Worm (Caenorhabditis elegans) whole organism, L1 larva: ENCODE measurements around the gene col-153.

Experiments
- C16A3.4 ChIP-seq: fragments of 150-350 bp; optimal IDR thresholded peaks from 2 replicates; lab custom pipeline; 2014; ENCODE audit warnings: missing biosample characterization, missing genetic modification characterization
- C34B4.2 ChIP-seq: sonication (generic microtip); optimal IDR thresholded peaks from 2 replicates; lab custom pipeline; 2017; ENCODE audit warnings: mild to moderate bottlenecking, missing genetic modification characterization, missing compliant biosample characterization
- F16B12.6 ChIP-seq: fragments of 150-350 bp; optimal IDR thresholded peaks from 2 replicates; lab custom pipeline; 2014; ENCODE audit warnings: missing biosample characterization, missing genetic modification characterization
- Y116A8C.19 ChIP-seq: sonication (generic microtip); optimal IDR thresholded peaks from 2 replicates; lab custom pipeline; 2016; ENCODE audit warnings: missing compliant biosample characterization, missing genetic modification characterization, borderline replicate concordance
- alr-1 ChIP-seq: fragments of 200-800 bp; sonication (Bioruptor generic); optimal IDR thresholded peaks from 2 replicates; lab custom pipeline; 2018; ENCODE audit warnings: borderline replicate concordance, mild to moderate bottlenecking, missing genetic modification characterization, missing compliant biosample characterization
- aly-2 ChIP-seq: fragments of 150-350 bp; optimal IDR thresholded peaks from 2 replicates; lab custom pipeline; 2014; ENCODE audit warnings: missing biosample characterization, missing genetic modification characterization
- blmp-1 ChIP-seq: fragments of 150-350 bp; optimal IDR thresholded peaks from 2 replicates; lab custom pipeline; 2014; ENCODE audit warnings: missing biosample characterization, missing genetic modification characterization
- ceh-63 ChIP-seq: fragments of 200-800 bp; sonication (Bioruptor generic); optimal IDR thresholded peaks from 2 replicates; lab custom pipeline; 2018; ENCODE audit warnings: mild to moderate bottlenecking, missing genetic modification characterization, missing compliant biosample characterization
- ceh-90 ChIP-seq: sonication (generic microtip); optimal IDR thresholded peaks from 2 replicates; lab custom pipeline; 2016; ENCODE audit warnings: missing genetic modification characterization, missing compliant biosample characterization
- dpl-1 ChIP-seq, 3 experiments: fragments of 150-350 bp in 2 of 3; sonication (generic microtip) in 1 of 3; optimal IDR thresholded peaks; 2 replicates each; lab custom pipeline; 2014 to 2017; ENCODE audit warnings: missing biosample characterization in 3 of 3, missing genetic modification characterization in 3 of 3, missing genetic modification reagents in 3 of 3
- dsc-1 ChIP-seq: sonication (generic microtip); optimal IDR thresholded peaks from 2 replicates; lab custom pipeline; 2016; ENCODE audit warnings: mild to moderate bottlenecking, missing genetic modification characterization, missing compliant biosample characterization
- efl-1 ChIP-seq, 4 experiments: fragments of 150-350 bp; optimal IDR thresholded peaks in 3 of 4; peaks in 1 of 4; 1 replicate in 1 of 4; 2 replicates in 3 of 4; lab custom pipeline; 2014; ENCODE audit warnings: missing biosample characterization in 2 of 4, missing genetic modification characterization in 2 of 4, missing genetic modification reagents in 2 of 4
- efl-3 ChIP-seq: fragments of 200-800 bp; sonication (Bioruptor generic); optimal IDR thresholded peaks from 2 replicates; lab custom pipeline; 2018; ENCODE audit warnings: mild to moderate bottlenecking, missing genetic modification characterization, missing compliant biosample characterization
- egl-13 ChIP-seq: sonication (generic microtip); optimal IDR thresholded peaks from 2 replicates; lab custom pipeline; 2016; ENCODE audit warnings: missing genotype, missing genetic modification reagents, missing genetic modification characterization, missing compliant biosample characterization
- elt-2 ChIP-seq: sonication (generic microtip); optimal IDR thresholded peaks from 2 replicates; lab custom pipeline; 2016; ENCODE audit warnings: missing genetic modification characterization, mild to moderate bottlenecking, inconsistent platforms, missing compliant biosample characterization, missing genetic modification reagents
- elt-3 ChIP-seq, 6 experiments: fragments of 150-350 bp in 1 of 6; sonication (generic microtip); optimal IDR thresholded peaks; 2 replicates each; lab custom pipeline; 2017 to 2018; ENCODE audit warnings: missing biosample characterization in 6 of 6, missing genetic modification characterization in 6 of 6, inconsistent platforms in 1 of 6
- fos-1 ChIP-seq: fragments of 150-350 bp; optimal IDR thresholded peaks from 2 replicates; lab custom pipeline; 2014; ENCODE audit warnings: missing biosample characterization, missing genetic modification characterization
- hlh-17 ChIP-seq: fragments of 200-800 bp; sonication (Bioruptor generic); optimal IDR thresholded peaks from 2 replicates; lab custom pipeline; 2018; ENCODE audit warnings: missing genetic modification characterization, mild to moderate bottlenecking, missing compliant biosample characterization, moderate library complexity, borderline replicate concordance
- hlh-4 ChIP-seq: sonication (generic microtip); optimal IDR thresholded peaks from 2 replicates; lab custom pipeline; 2016; ENCODE audit warnings: mild to moderate bottlenecking, missing genetic modification characterization, missing compliant biosample characterization
- irx-1 ChIP-seq: sonication (generic microtip); optimal IDR thresholded peaks from 2 replicates; lab custom pipeline; 2016; ENCODE audit warnings: missing genetic modification characterization, missing compliant biosample characterization
- isw-1 ChIP-seq: fragments of 200-800 bp; sonication (Bioruptor generic); IDR thresholded peaks from 2 replicates; pipeline ENCODE4 v1.3.6; 2022; ENCODE audit warnings: missing genetic modification characterization, missing compliant biosample characterization
- jun-1 ChIP-seq: fragments of 150-350 bp; optimal IDR thresholded peaks from 2 replicates; lab custom pipeline; 2014; ENCODE audit warnings: missing biosample characterization, missing genetic modification reagents, missing genetic modification characterization
- lin-39 ChIP-seq: fragments of 150-350 bp; optimal IDR thresholded peaks from 2 replicates; lab custom pipeline; 2014; ENCODE audit warnings: missing biosample characterization, missing genetic modification reagents, missing genetic modification characterization
- lir-3 ChIP-seq: sonication (generic microtip); optimal IDR thresholded peaks from 2 replicates; lab custom pipeline; 2016; ENCODE audit warnings: mild to moderate bottlenecking, missing genetic modification characterization, moderate library complexity, missing compliant biosample characterization; ENCODE audit not compliant: poor library complexity
- lsy-2 ChIP-seq, 2 experiments: fragments of 150-350 bp; optimal IDR thresholded peaks; 2 replicates each; lab custom pipeline; 2014; ENCODE audit warnings: missing biosample characterization in 2 of 2, missing genetic modification characterization in 2 of 2
- mab-9 ChIP-seq: fragments of 200-800 bp; sonication (Bioruptor generic); IDR thresholded peaks from 2 replicates; pipeline ENCODE4 v1.3.6; 2022; ENCODE audit warnings: missing genetic modification reagents, missing genetic modification characterization, missing compliant biosample characterization
- mdl-1 ChIP-seq, 2 experiments: fragments of 150-350 bp; optimal IDR thresholded peaks; 2 replicates each; lab custom pipeline; 2014 to 2017; ENCODE audit warnings: missing biosample characterization in 2 of 2, missing genetic modification characterization in 2 of 2, inconsistent platforms in 1 of 2
- mep-1 ChIP-seq: fragments of 150-350 bp; optimal IDR thresholded peaks from 2 replicates; lab custom pipeline; 2014; ENCODE audit warnings: missing biosample characterization, missing genetic modification characterization
- nhr-11 ChIP-seq: fragments of 150-350 bp; optimal IDR thresholded peaks from 2 replicates; lab custom pipeline; 2014; ENCODE audit warnings: missing biosample characterization, missing genetic modification characterization
- nhr-12 ChIP-seq: sonication (generic microtip); optimal IDR thresholded peaks from 2 replicates; lab custom pipeline; 2017; ENCODE audit warnings: missing biosample characterization, missing genetic modification characterization
- nhr-47 ChIP-seq: sonication (generic microtip); optimal IDR thresholded peaks from 2 replicates; lab custom pipeline; 2016; ENCODE audit warnings: mild to moderate bottlenecking, missing genetic modification characterization, moderate library complexity, missing compliant biosample characterization
- nhr-77 ChIP-seq: fragments of 150-350 bp; optimal IDR thresholded peaks from 2 replicates; lab custom pipeline; 2014; ENCODE audit warnings: missing biosample characterization, missing genetic modification characterization
- nhr-84 ChIP-seq: sonication (generic microtip); optimal IDR thresholded peaks from 2 replicates; lab custom pipeline; 2017; ENCODE audit warnings: missing biosample characterization, missing genetic modification characterization
- nhr-85 ChIP-seq: sonication (generic microtip); peaks from one replicate; lab custom pipeline; 2016; ENCODE audit warnings: missing genetic modification characterization, inconsistent platforms, missing compliant biosample characterization
- nhr-90 ChIP-seq: sonication (generic microtip); optimal IDR thresholded peaks from 2 replicates; lab custom pipeline; 2016; ENCODE audit warnings: mild to moderate bottlenecking, missing genetic modification characterization, missing compliant biosample characterization; ENCODE audit not compliant: poor library complexity
- pag-3 ChIP-seq: sonication (generic microtip); optimal IDR thresholded peaks from 2 replicates; lab custom pipeline; 2017; ENCODE audit warnings: missing genetic modification characterization, mild to moderate bottlenecking, missing compliant biosample characterization, antibody characterized with exemption, borderline replicate concordance; ENCODE audit not compliant: insufficient read depth
- pax-3 ChIP-seq: fragments of 200-800 bp; sonication (Bioruptor generic); optimal IDR thresholded peaks from 2 replicates; lab custom pipeline; 2018; ENCODE audit warnings: mild to moderate bottlenecking, missing genetic modification characterization, moderate library complexity, missing compliant biosample characterization
- pqm-1 ChIP-seq: sonication (generic microtip); optimal IDR thresholded peaks from 3 replicates; lab custom pipeline; 2017; ENCODE audit warnings: missing biosample characterization, missing genetic modification characterization
- snpc-4 ChIP-seq: fragments of 150-350 bp; optimal IDR thresholded peaks from 2 replicates; lab custom pipeline; 2014; ENCODE audit warnings: missing biosample characterization, missing genetic modification characterization
- snu-23 ChIP-seq: sonication (generic microtip); optimal IDR thresholded peaks from 2 replicates; lab custom pipeline; 2016; ENCODE audit warnings: missing genetic modification characterization, missing compliant biosample characterization
- sptf-1 ChIP-seq: fragments of 150-350 bp; optimal IDR thresholded peaks from 2 replicates; lab custom pipeline; 2014; ENCODE audit warnings: missing biosample characterization, missing genetic modification characterization
- sup-37 ChIP-seq: fragments of 200-800 bp; sonication (Bioruptor generic); optimal IDR thresholded peaks from 2 replicates; lab custom pipeline; 2018; ENCODE audit warnings: mild to moderate bottlenecking, missing genetic modification characterization, missing compliant biosample characterization
- swsn-7 ChIP-seq: sonication (generic microtip); optimal IDR thresholded peaks from 2 replicates; lab custom pipeline; 2016; ENCODE audit warnings: missing genetic modification characterization, missing compliant biosample characterization
- tbx-2 ChIP-seq: sonication (generic microtip); optimal IDR thresholded peaks from 2 replicates; lab custom pipeline; 2016; ENCODE audit warnings: missing genetic modification characterization, missing compliant biosample characterization
- unc-130 ChIP-seq: fragments of 150-350 bp; optimal IDR thresholded peaks from 2 replicates; lab custom pipeline; 2017; ENCODE audit warnings: missing biosample characterization, missing genetic modification characterization, inconsistent platforms
- unc-30 ChIP-seq: sonication (generic microtip); optimal IDR thresholded peaks from 2 replicates; lab custom pipeline; 2017; ENCODE audit warnings: missing biosample characterization, missing genetic modification characterization
- unc-62 ChIP-seq: fragments of 150-350 bp; optimal IDR thresholded peaks from 2 replicates; lab custom pipeline; 2014; ENCODE audit warnings: missing biosample characterization, missing genetic modification reagents, missing genetic modification characterization
- xbp-1 ChIP-seq: sonication (generic microtip); optimal IDR thresholded peaks from 2 replicates; lab custom pipeline; 2016; ENCODE audit warnings: missing genetic modification characterization, missing compliant biosample characterization
- zag-1 ChIP-seq: fragments of 150-350 bp; optimal IDR thresholded peaks from 2 replicates; lab custom pipeline; 2014; ENCODE audit warnings: missing biosample characterization, missing genetic modification characterization
- zip-4 ChIP-seq: fragments of 200-800 bp; sonication (Bioruptor generic); optimal IDR thresholded peaks from 2 replicates; lab custom pipeline; 2018; ENCODE audit warnings: mild to moderate bottlenecking, missing genetic modification characterization, moderate library complexity, missing compliant biosample characterization
- ztf-11 ChIP-seq, 2 experiments: sonication (generic microtip); optimal IDR thresholded peaks; 2 replicates each; lab custom pipeline; 2016 to 2017; ENCODE audit warnings: missing genetic modification characterization in 2 of 2, missing biosample characterization in 1 of 2, missing compliant biosample characterization in 1 of 2
- ztf-4 ChIP-seq: fragments of 150-350 bp; optimal IDR thresholded peaks from 2 replicates; lab custom pipeline; 2014; ENCODE audit warnings: missing biosample characterization, missing genetic modification characterization

The col-153 gene

ce11 chrV:11000650-11001049 is 51.0 kb downstream of the col-153 start, which contains the start of gene isy-1 (continued):
- peak; percentile 90 to 96 for TF ChIP-seq efl-1 (optimal IDR thresholded peaks at IDR 0.05; lab: Kevin White, UChicago)
- TF ChIP-seq efl-1 (GFP tag; optimal IDR thresholded peaks at IDR 0.05 in 1 of 2; lab: Kevin White, UChicago): peak; percentile 95 to 99
- peak; percentile 60 for TF ChIP-seq dsc-1 (tag; lab: Kevin White, UChicago)
- TF ChIP-seq ceh-63: no peak
- no peak for TF ChIP-seq elt-2 (tag; lab: Kevin White, UChicago)
- no peak for TF ChIP-seq C34B4.2
- no peak for TF ChIP-seq Y116A8C.19
- TF ChIP-seq lsy-2 (tag; optimal IDR thresholded peaks at IDR 0.05; lab: Kevin White, UChicago): peak; percentile 81 to 90
- no peak for TF ChIP-seq ceh-90 (tag; lab: Kevin White, UChicago)
- no peak for TF ChIP-seq ztf-4 (tag; lab: Kevin White, UChicago)
- no peak for TF ChIP-seq zip-4
- TF ChIP-seq dpl-1 (GFP tag; optimal IDR thresholded peaks at IDR 0.05; lab: Kevin White, UChicago): peak; percentile 92 to 96 (median 94)
- no peak for TF ChIP-seq zag-1
- TF ChIP-seq tbx-2: no peak
- TF ChIP-seq isw-1 (GFP tag; lab: Robert Waterston, UW): peak; percentile 59
- TF ChIP-seq nhr-90 (tag; lab: Kevin White, UChicago): peak; percentile 53
- TF ChIP-seq aly-2 (tag; lab: Kevin White, UChicago): no peak
- no peak for TF ChIP-seq sup-37 (GFP tag; lab: Kevin White, UChicago)
- TF ChIP-seq snu-23: peak; percentile 80
- no peak for TF ChIP-seq unc-30 (tag; lab: Kevin White, UChicago)
- no peak for TF ChIP-seq unc-62 (GFP tag; lab: Kevin White, UChicago)
- TF ChIP-seq irx-1 (tag; lab: Kevin White, UChicago): peak; percentile 29
- peak; percentile 25 for TF ChIP-seq egl-13 (tag; lab: Kevin White, UChicago)
- peak; percentile 30 for TF ChIP-seq F16B12.6
- no peak for TF ChIP-seq pag-3 (tag; lab: Kevin White, UChicago)
- TF ChIP-seq elt-3 (tag; optimal IDR thresholded peaks at IDR 0.05; lab: Kevin White, UChicago): peak in 2 of 6 experiments; percentile 31 to 59
- TF ChIP-seq nhr-11 (tag; lab: Kevin White, UChicago): no peak
- peak; percentile 75 for TF ChIP-seq nhr-47 (tag; lab: Kevin White, UChicago)
- TF ChIP-seq hlh-4 (tag; lab: Kevin White, UChicago): no peak
- TF ChIP-seq hlh-17 (GFP tag; lab: Kevin White, UChicago): no peak
- no peak for TF ChIP-seq alr-1 (tag; lab: Kevin White, UChicago)
- TF ChIP-seq efl-3 (GFP tag; lab: Kevin White, UChicago): no peak
- TF ChIP-seq swsn-7 (tag; lab: Kevin White, UChicago): peak; percentile 66
- TF ChIP-seq mab-9: no peak
- peak; percentile 65 for TF ChIP-seq nhr-85 (tag; lab: Kevin White, UChicago)
- peak; percentile 70 for TF ChIP-seq snpc-4 (tag; lab: Kevin White, UChicago)
- peak; percentile 93 for TF ChIP-seq blmp-1 (tag; lab: Kevin White, UChicago)
- no peak for TF ChIP-seq nhr-84
- peak; percentile 23 for TF ChIP-seq jun-1 (tag; lab: Kevin White, UChicago)
- peak; percentile 24 for TF ChIP-seq pax-3 (tag; lab: Kevin White, UChicago)
- no peak for TF ChIP-seq nhr-12
- TF ChIP-seq C16A3.4 (tag; lab: Kevin White, UChicago): peak; percentile 87
- TF ChIP-seq fos-1: peak; percentile 51
- peak; percentile 70 for TF ChIP-seq xbp-1 (tag; lab: Kevin White, UChicago)
- TF ChIP-seq sptf-1 (tag; lab: Kevin White, UChicago): no peak
- TF ChIP-seq unc-130 (tag; lab: Kevin White, UChicago): peak; percentile 43
- no peak for TF ChIP-seq ztf-11 (tag; optimal IDR thresholded peaks at IDR 0.05; lab: Kevin White, UChicago)
- TF ChIP-seq lir-3 (tag; lab: Kevin White, UChicago): peak; percentile 29
- TF ChIP-seq pqm-1 (tag; lab: Kevin White, UChicago): no peak
- no peak for TF ChIP-seq lin-39
- peak; percentile 90 for TF ChIP-seq mep-1 (tag; lab: Kevin White, UChicago)
- peak in 1 of 2 experiments; percentile 53 for TF ChIP-seq mdl-1 (tag; optimal IDR thresholded peaks at IDR 0.05; lab: Kevin White, UChicago)
- TF ChIP-seq nhr-77: peak; percentile 33
